Fruit fly (Drosophila melanogaster) whole organism, embryonic: ENCODE results near the gene CrzR.
A peak's percentile ranks its signal among the peaks of the same experiment; 100 is the strongest.

ENCODE experiments used
- Awh ChIP-seq: fragments of 200-800 bp; sonication (Bioruptor generic); IDR thresholded peaks from 2 replicates; pipeline ENCODE4, ENCODE4 v1.3.6; 2022; ENCODE audit warnings: missing biosample characterization, missing genetic modification characterization
- Bgb ChIP-seq: fragments of 200-800 bp; sonication (Bioruptor generic); IDR thresholded peaks from 2 replicates; pipeline ENCODE4 v1.3.6; 2022; ENCODE audit warnings: missing biosample characterization, missing genetic modification characterization; ENCODE audit not compliant: partially characterized antibody
- CG10274 ChIP-seq: fragments of 200-800 bp; sonication (Bioruptor generic); optimal IDR thresholded peaks from 3 replicates; lab custom pipeline; 2017; ENCODE audit warnings: missing biosample characterization, mild to moderate bottlenecking, missing genetic modification characterization
- CG10462 ChIP-seq: fragments of 200-800 bp; sonication (Bioruptor generic); optimal IDR thresholded peaks from 2 replicates; lab custom pipeline; 2016; ENCODE audit warnings: missing biosample characterization, missing genetic modification characterization
- CG11085 ChIP-seq: fragments of 200-800 bp; sonication (Bioruptor generic); IDR thresholded peaks from 2 replicates; pipeline ENCODE4 v1.3.6; 2022; ENCODE audit warnings: missing biosample characterization, missing genetic modification characterization
- CG11398 ChIP-seq: fragments of 200-800 bp; sonication (Bioruptor generic); optimal IDR thresholded peaks from 2 replicates; lab custom pipeline; 2016; ENCODE audit warnings: missing biosample characterization, missing genetic modification characterization
- CG18599 ChIP-seq: fragments of 200-800 bp; sonication (Bioruptor generic); optimal IDR thresholded peaks from 3 replicates; lab custom pipeline; 2017; ENCODE audit warnings: missing biosample characterization, missing genetic modification characterization, mild to moderate bottlenecking, moderate library complexity, missing genetic modification reagents
- CG2199 ChIP-seq: fragments of 200-800 bp; sonication (Bioruptor generic); IDR thresholded peaks from 3 replicates; pipeline ENCODE4 v1.3.6; 2022; ENCODE audit warnings: missing biosample characterization, missing genetic modification characterization
- CG2678 ChIP-seq: fragments of 200-800 bp; sonication (Bioruptor generic); optimal IDR thresholded peaks from 3 replicates; lab custom pipeline; 2019; ENCODE audit warnings: missing biosample characterization, mild to moderate bottlenecking, missing genetic modification characterization, moderate library complexity
- CG30403 ChIP-seq: fragments of 200-800 bp; sonication (Bioruptor generic); optimal IDR thresholded peaks from 3 replicates; lab custom pipeline; 2016; ENCODE audit warnings: missing biosample characterization, missing genetic modification characterization
- CG31441 ChIP-seq: fragments of 200-800 bp; sonication (Bioruptor generic); IDR thresholded peaks from 2 replicates; pipeline ENCODE4 v1.3.6; 2022; ENCODE audit warnings: missing biosample characterization, missing genetic modification characterization
- Fer3 ChIP-seq: fragments of 200-800 bp; sonication (Bioruptor generic); optimal IDR thresholded peaks from 2 replicates; lab custom pipeline; 2018; ENCODE audit warnings: missing biosample characterization, mild to moderate bottlenecking, missing genetic modification characterization, moderate library complexity
- GATAe ChIP-seq: fragments of 200-800 bp; sonication (Bioruptor generic); conservative IDR thresholded peaks from 2 replicates; pipeline ENCODE4 v1.3.6; 2022; ENCODE audit warnings: missing biosample characterization, missing genetic modification characterization
- Gsc ChIP-seq: fragments of 200-800 bp; sonication (Bioruptor generic); IDR thresholded peaks from 2 replicates; pipeline ENCODE4 v1.3.6; 2022; ENCODE audit warnings: missing biosample characterization, missing genetic modification characterization
- Hmr ChIP-seq: fragments of 200-800 bp; sonication (Bioruptor generic); optimal IDR thresholded peaks from 3 replicates; lab custom pipeline; 2017; ENCODE audit warnings: mild to moderate bottlenecking, missing biosample characterization, missing genetic modification reagents, missing genetic modification characterization
- Kr ChIP-seq: fragments of 200-800 bp; sonication (Bioruptor generic); optimal IDR thresholded peaks from 2 replicates; lab custom pipeline; 2017; ENCODE audit warnings: missing biosample characterization, mild to moderate bottlenecking, missing genetic modification characterization
- Med ChIP-seq: fragments of 200-800 bp; sonication (Bioruptor generic); peaks from one replicate; lab custom pipeline; 2016; ENCODE audit warnings: missing biosample characterization, missing genetic modification characterization, mild to moderate bottlenecking, inconsistent platforms, moderate library complexity
- Meics ChIP-seq: fragments of 200-800 bp; sonication (Bioruptor generic); optimal IDR thresholded peaks from 2 replicates; lab custom pipeline; 2017; ENCODE audit warnings: missing biosample characterization, mild to moderate bottlenecking, missing genetic modification characterization
- Pdp1 ChIP-seq, 2 experiments: fragments of 200-800 bp; sonication (Bioruptor generic); optimal IDR thresholded peaks; 3 replicates each; lab custom pipeline; 2016; ENCODE audit warnings: missing biosample characterization in 2 of 2, missing genetic modification characterization in 2 of 2, mild to moderate bottlenecking in 1 of 2, moderate library complexity in 1 of 2
- Ptx1 ChIP-seq: fragments of 200-800 bp; sonication (Bioruptor generic); IDR thresholded peaks from 2 replicates; pipeline ENCODE4 v1.3.6; 2022; ENCODE audit warnings: missing biosample characterization, missing genetic modification characterization
- Sox102F ChIP-seq: fragments of 200-800 bp; sonication (Bioruptor generic); optimal IDR thresholded peaks from 2 replicates; lab custom pipeline; 2018; ENCODE audit warnings: missing biosample characterization, mild to moderate bottlenecking, missing genetic modification characterization, moderate library complexity
- TFAM ChIP-seq: fragments of 200-800 bp; sonication (Bioruptor generic); optimal IDR thresholded peaks from 2 replicates; lab custom pipeline; 2017; ENCODE audit warnings: missing biosample characterization, missing genetic modification characterization, inconsistent platforms
- ase ChIP-seq: fragments of 200-800 bp; sonication (Bioruptor generic); IDR thresholded peaks from 3 replicates; pipeline ENCODE4 v1.3.6; 2022; ENCODE audit warnings: missing biosample characterization, missing genetic modification characterization
- ato ChIP-seq: fragments of 200-800 bp; sonication (Bioruptor generic); IDR thresholded peaks from 2 replicates; pipeline ENCODE4 v1.3.6; 2022; ENCODE audit warnings: missing biosample characterization, missing genetic modification characterization; ENCODE audit not compliant: partially characterized antibody
- bab2 ChIP-seq: fragments of 200-800 bp; sonication (Bioruptor generic); optimal IDR thresholded peaks from 2 replicates; lab custom pipeline; 2016; ENCODE audit warnings: missing biosample characterization, missing genetic modification characterization
- btn ChIP-seq: fragments of 200-800 bp; sonication (Bioruptor generic); optimal IDR thresholded peaks from 2 replicates; lab custom pipeline; 2016; ENCODE audit warnings: missing biosample characterization, missing genetic modification characterization
- dmrt99B ChIP-seq: fragments of 200-800 bp; sonication (Bioruptor generic); optimal IDR thresholded peaks from 2 replicates; lab custom pipeline; 2018; ENCODE audit warnings: missing biosample characterization, mild to moderate bottlenecking, missing genetic modification characterization, moderate library complexity
- dpn ChIP-seq, 2 experiments: fragments of 200-800 bp; sonication (Bioruptor generic); optimal IDR thresholded peaks; 3 replicates each; lab custom pipeline; 2016; ENCODE audit warnings: missing biosample characterization in 2 of 2, missing genetic modification characterization in 2 of 2
- emc ChIP-seq: fragments of 200-800 bp; sonication (Bioruptor generic); optimal IDR thresholded peaks from 2 replicates; lab custom pipeline; 2016; ENCODE audit warnings: missing biosample characterization, missing genetic modification characterization
- exex ChIP-seq: fragments of 200-800 bp; sonication (Bioruptor generic); optimal IDR thresholded peaks from 4 replicates; lab custom pipeline; 2018; ENCODE audit warnings: missing biosample characterization, mild to moderate bottlenecking, missing genetic modification characterization, moderate library complexity
- gem ChIP-seq: fragments of 200-800 bp; sonication (Bioruptor generic); optimal IDR thresholded peaks from 2 replicates; lab custom pipeline; 2019; ENCODE audit warnings: missing biosample characterization, mild to moderate bottlenecking, missing genetic modification characterization, moderate library complexity
- hkb ChIP-seq, 2 experiments: fragments of 200-800 bp in 1 of 2; fragments of >200 bp in 1 of 2; sonication (Bioruptor generic) in 1 of 2; IDR thresholded peaks in 1 of 2; optimal IDR thresholded peaks in 1 of 2; 2 replicates each; pipeline versions ENCODE4 v1.3.6 to Lab custom; 2017 to 2022; ENCODE audit warnings: missing biosample characterization in 1 of 2, missing genetic modification characterization in 1 of 2
- jing ChIP-seq: fragments of 200-800 bp; sonication (Bioruptor generic); optimal IDR thresholded peaks from 2 replicates; lab custom pipeline; 2018; ENCODE audit warnings: missing biosample characterization, mild to moderate bottlenecking, missing genetic modification characterization
- lab ChIP-seq: fragments of 200-800 bp; sonication (Bioruptor generic); optimal IDR thresholded peaks from 3 replicates; lab custom pipeline; 2017; ENCODE audit warnings: missing biosample characterization, missing genetic modification characterization, mild to moderate bottlenecking, moderate library complexity, missing genetic modification reagents
- lilli ChIP-seq: fragments of 200-800 bp; sonication (Bioruptor generic); optimal IDR thresholded peaks from 3 replicates; lab custom pipeline; 2016; ENCODE audit warnings: missing biosample characterization, missing genetic modification characterization
- lola ChIP-seq, 3 experiments: fragments of >200 bp in 2 of 3; fragments of 200-800 bp in 1 of 3; sonication (Bioruptor generic) in 1 of 3; optimal IDR thresholded peaks; 2 replicates each; lab custom pipeline; 2017 to 2019; ENCODE audit warnings: missing biosample characterization in 3 of 3, missing genetic modification characterization in 3 of 3, mild to moderate bottlenecking in 1 of 3, moderate library complexity in 1 of 3
- p53 ChIP-seq: fragments of 200-800 bp; sonication (Bioruptor generic); optimal IDR thresholded peaks from 2 replicates; lab custom pipeline; 2016; ENCODE audit warnings: missing biosample characterization, missing genetic modification characterization
- pb ChIP-seq: fragments of 200-800 bp; sonication (Bioruptor generic); optimal IDR thresholded peaks from 3 replicates; lab custom pipeline; 2016; ENCODE audit warnings: missing biosample characterization, missing genetic modification characterization
- phol ChIP-seq: fragments of 200-800 bp; sonication (Bioruptor generic); optimal IDR thresholded peaks from 3 replicates; lab custom pipeline; 2018; ENCODE audit warnings: missing biosample characterization, mild to moderate bottlenecking, missing genetic modification characterization, moderate library complexity
- prd ChIP-seq, 3 experiments: fragments of >200 bp in 2 of 3; fragments of 200-800 bp in 1 of 3; sonication (Bioruptor generic) in 1 of 3; optimal IDR thresholded peaks in 2 of 3; IDR thresholded peaks in 1 of 3; 2 replicates in 2 of 3; 3 replicates in 1 of 3; pipeline versions ENCODE4 v1.3.6 to Lab custom; 2017 to 2022; ENCODE audit warnings: missing biosample characterization in 1 of 3, missing genetic modification characterization in 1 of 3
- psq ChIP-seq: fragments of 200-800 bp; sonication (Bioruptor generic); optimal IDR thresholded peaks from 2 replicates; lab custom pipeline; 2017; ENCODE audit warnings: missing biosample characterization, missing genetic modification characterization
- ranshi ChIP-seq: fragments of 200-800 bp; sonication (Bioruptor generic); IDR thresholded peaks from 2 replicates; pipeline ENCODE4 v1.3.6; 2022; ENCODE audit warnings: missing biosample characterization, missing genetic modification characterization
- run ChIP-seq: fragments of 200-800 bp; sonication (Bioruptor generic); optimal IDR thresholded peaks from 3 replicates; lab custom pipeline; 2018; ENCODE audit warnings: missing biosample characterization, mild to moderate bottlenecking, missing genetic modification characterization
- salm ChIP-seq: fragments of 200-800 bp; sonication (Bioruptor generic); optimal IDR thresholded peaks from 2 replicates; lab custom pipeline; 2018; ENCODE audit warnings: missing biosample characterization, mild to moderate bottlenecking, missing genetic modification characterization
- scrt ChIP-seq: fragments of 200-800 bp; sonication (Bioruptor generic); optimal IDR thresholded peaks from 2 replicates; lab custom pipeline; 2018; ENCODE audit warnings: missing biosample characterization, mild to moderate bottlenecking, missing genetic modification characterization, moderate library complexity
- sim ChIP-seq: fragments of 200-800 bp; sonication (Bioruptor generic); IDR thresholded peaks from 2 replicates; pipeline ENCODE4 v1.3.6; 2022; ENCODE audit warnings: missing biosample characterization, missing genetic modification characterization
- slbo ChIP-seq: fragments of 200-800 bp; sonication (Bioruptor generic); IDR thresholded peaks from 2 replicates; pipeline ENCODE4 v1.3.6; 2022; ENCODE audit warnings: missing biosample characterization, missing genetic modification characterization
- tap ChIP-seq: fragments of 200-800 bp; optimal IDR thresholded peaks from 3 replicates; lab custom pipeline; 2019; ENCODE audit warnings: missing biosample characterization, mild to moderate bottlenecking, missing genetic modification characterization, moderate library complexity
- tio ChIP-seq: fragments of 200-800 bp; sonication (Bioruptor generic); optimal IDR thresholded peaks from 2 replicates; lab custom pipeline; 2017; ENCODE audit warnings: missing biosample characterization, missing genetic modification characterization, inconsistent platforms

Gene CrzR

dm6 chr3L:12374420-12374819, 23.1 kb upstream of the CrzR start:
- TF ChIP-seq CG11085 (GFP tag; lab: Robert Waterston, UW) (no peak), sim (GFP tag; lab: Robert Waterston, UW) (no peak), lab (GFP tag; lab: Kevin White, UChicago) (peak; percentile 51), Bgb (GFP tag; lab: Robert Waterston, UW) (no peak), p53 (GFP tag; lab: Kevin White, UChicago) (no peak), tap (tag; lab: Kevin White, UChicago) (no peak), Gsc (no peak), run (tag; lab: Kevin White, UChicago) (no peak), CG11398 (GFP tag; lab: Kevin White, UChicago) (no peak), hkb (optimal IDR thresholded peaks at IDR 0.05; lab: Kevin White, UChicago) (no peak), hkb (GFP tag; IDR thresholded peaks at IDR 0.05; lab: Robert Waterston, UW) (0 out of 2 replicates have a peak, but pooled peaks have one; percentile 33), CG31441 (GFP tag; lab: Robert Waterston, UW) (0 out of 2 replicates have a peak, but pooled peaks have one; percentile 11), Fer3 (peak; percentile 12), TFAM (no peak), bab2 (GFP tag; lab: Kevin White, UChicago) (peak; percentile 17), lilli (GFP tag; lab: Kevin White, UChicago) (peak; percentile 22), btn (no peak), emc (no peak), Meics (GFP tag; lab: Kevin White, UChicago) (peak; percentile 17), scrt (GFP tag; lab: Kevin White, UChicago) (no peak), lola (GFP tag; optimal IDR thresholded peaks at IDR 0.05; lab: Kevin White, UChicago) (no peak), dmrt99B (tag; lab: Kevin White, UChicago) (peak; percentile 36), tio (GFP tag; lab: Kevin White, UChicago) (peak; percentile 2), jing (GFP tag; lab: Kevin White, UChicago) (no peak), Ptx1 (GFP tag; lab: Robert Waterston, UW) (peak; percentile 30; the same call in 1 of the 2 replicates), Kr (GFP tag; lab: Kevin White, UChicago) (no peak), phol (no peak), exex (tag; lab: Kevin White, UChicago) (no peak), Med (GFP tag; lab: Kevin White, UChicago) (peak; percentile 73), Sox102F (peak; percentile 13), Hmr (GFP tag; lab: Kevin White, UChicago) (peak; percentile 35), CG30403 (GFP tag; lab: Kevin White, UChicago) (peak; percentile 11), CG18599 (GFP tag; lab: Kevin White, UChicago) (peak; percentile 54), CG10274 (GFP tag; lab: Kevin White, UChicago) (no peak), psq (GFP tag; lab: Kevin White, UChicago) (no peak), prd (optimal IDR thresholded peaks at IDR 0.05; lab: Kevin White, UChicago) (no peak), prd (GFP tag; IDR thresholded peaks at IDR 0.05; lab: Robert Waterston, UW) (0 out of 3 replicates have a peak, but pooled peaks have one; percentile 17), Pdp1 (GFP tag; optimal IDR thresholded peaks at IDR 0.05; lab: Kevin White, UChicago) (no peak), ato (GFP tag; lab: Robert Waterston, UW) (no peak), gem (tag; lab: Kevin White, UChicago) (peak; percentile 28), CG2199 (GFP tag; lab: Robert Waterston, UW) (no peak), salm (tag; lab: Kevin White, UChicago) (no peak), GATAe (no peak), ase (GFP tag; lab: Robert Waterston, UW) (no peak), CG10462 (no peak), slbo (GFP tag; lab: Robert Waterston, UW) (peak; percentile 52; the same call in 1 of the 2 replicates), ranshi (GFP tag; lab: Robert Waterston, UW) (no peak), pb (GFP tag; lab: Kevin White, UChicago) (no peak), Awh (GFP tag; lab: Robert Waterston, UW) (no peak), CG2678 (tag; lab: Kevin White, UChicago) (peak; percentile 37), dpn (GFP tag; optimal IDR thresholded peaks at IDR 0.05; lab: Kevin White, UChicago) (peak in 1 of 2 experiments; percentile 13)
